Worm (Caenorhabditis elegans): ENCODE data around the gene acl-14.

Gene acl-14

ce11 chrV:9318046-9318445, 15.4 kb downstream of the acl-14 start, which contains the start of gene kvs-3 (continued):
- TF ChIP-seq B0019.2 (GFP tag; conservative IDR thresholded peaks at IDR 0.05) (peak; percentile 49; the same call in 1 of the 2 replicates), cebp-1 (GFP tag; IDR thresholded peaks at IDR 0.05) (peak; percentile 55; the same call in 1 of the 2 replicates), cebp-1 (tag; optimal IDR thresholded peaks at IDR 0.05) (no peak), gei-17 (GFP tag; optimal IDR thresholded peaks at IDR 0.05) (no peak), D2030.7 (GFP tag; IDR thresholded peaks at IDR 0.05) (peak; percentile 2; the same call in 1 of the 2 replicates), egrh-3 (GFP tag; IDR thresholded peaks at IDR 0.05) (peak; percentile 44; the same call in 1 of the 2 replicates), ztf-26 (tag; optimal IDR thresholded peaks at IDR 0.05) (peak; percentile 70), nfya-1 (tag; optimal IDR thresholded peaks at IDR 0.05; ENCODE audit: borderline replicate concordance, insufficient read depth) (no peak), nfya-2 (GFP tag; IDR thresholded peaks at IDR 0.05) (no peak), lin-35 (GFP tag; optimal IDR thresholded peaks at IDR 0.05) (peak in 1 of 3 experiments; percentile 75), ccch-3 (GFP tag; optimal IDR thresholded peaks at IDR 0.05) (peak; percentile 53), ztf-25 (GFP tag; IDR thresholded peaks at IDR 0.05) (peak; percentile 91), F37B4.10 (GFP tag; IDR thresholded peaks at IDR 0.05) (no peak), ceh-40 (GFP tag; IDR thresholded peaks at IDR 0.05) (peak; percentile 90), F52B5.7 (tag; optimal IDR thresholded peaks at IDR 0.05) (no peak), T07F8.4 (tag; optimal IDR thresholded peaks at IDR 0.05) (peak; percentile 92), unc-62 (GFP tag; optimal IDR thresholded peaks at IDR 0.05) (no peak), aptf-2 (GFP tag; conservative IDR thresholded peaks at IDR 0.05) (no peak), snpc-4 (GFP tag; optimal IDR thresholded peaks at IDR 0.05) (peak; percentile 70), snpc-4 (tag; optimal IDR thresholded peaks at IDR 0.05) (peak in 1 of 4 experiments; percentile 62), pbrm-1 (GFP tag; IDR thresholded peaks at IDR 0.05) (peak; percentile 62; the same call in 1 of the 2 replicates), dox-1 (GFP tag; IDR thresholded peaks at IDR 0.05) (no peak; the same call in 1 of the 2 replicates), sptf-2 (GFP tag; optimal IDR thresholded peaks at IDR 0.05) (peak; percentile 92), K11D2.4 (GFP tag; IDR thresholded peaks at IDR 0.05) (peak; percentile 67), let-526 (GFP tag; IDR thresholded peaks at IDR 0.05) (no peak), hlh-12 (tag; optimal IDR thresholded peaks at IDR 0.05) (peak; percentile 50), him-1 (tag; optimal IDR thresholded peaks at IDR 0.05) (peak; percentile 90), madf-8 (GFP tag; conservative IDR thresholded peaks at IDR 0.05) (no peak), lag-1 (GFP tag; IDR thresholded peaks at IDR 0.05) (0 out of 2 replicates have a peak, but pooled peaks have one; percentile 39), madf-10 (tag; optimal IDR thresholded peaks at IDR 0.05) (peak; percentile 80), atf-7 (tag; optimal IDR thresholded peaks at IDR 0.05) (peak; percentile 51), tlf-1 (GFP tag; optimal IDR thresholded peaks at IDR 0.05) (no peak), bed-2 (GFP tag; IDR thresholded peaks at IDR 0.05) (0 out of 2 replicates have a peak, but pooled peaks have one; percentile 40), dpff-1 (tag; optimal IDR thresholded peaks at IDR 0.05) (peak; percentile 44), repo-1 (tag; optimal IDR thresholded peaks at IDR 0.05) (peak; percentile 82), egl-18 (GFP tag; IDR thresholded peaks at IDR 0.05) (peak; percentile 75; the same call in 1 of the 2 replicates), chd-7 (tag; optimal IDR thresholded peaks at IDR 0.05) (peak; percentile 88), unc-130 (GFP tag; optimal IDR thresholded peaks at IDR 0.05) (peak; percentile 44), ceh-79 (tag; optimal IDR thresholded peaks at IDR 0.05) (peak; percentile 81), xnd-1 (tag; optimal IDR thresholded peaks at IDR 0.05) (no peak), attf-6 (GFP tag; IDR thresholded peaks at IDR 0.05) (peak; percentile 1), mxl-1 (tag; optimal IDR thresholded peaks at IDR 0.05) (peak; percentile 73), snpc-3.4 (tag; optimal IDR thresholded peaks at IDR 0.05) (peak; percentile 89), nhr-179 (tag; optimal IDR thresholded peaks at IDR 0.05) (peak; percentile 46), madf-6 (GFP tag; IDR thresholded peaks at IDR 0.05) (no peak; the same call in 1 of the 2 replicates), ztf-18 (tag; optimal IDR thresholded peaks at IDR 0.05) (peak; percentile 84), tbp1 (GFP tag; optimal IDR thresholded peaks at IDR 0.05) (peak; percentile 97), ZK185.1 (tag; optimal IDR thresholded peaks at IDR 0.05; ENCODE audit: poor library complexity, severe bottlenecking) (peak; percentile 80), ztf-28 (GFP tag; IDR thresholded peaks at IDR 0.05) (peak; percentile 92)
